Fruit fly (Drosophila melanogaster) whole organism: ENCODE data around the gene Crz.

ENCODE experiments used
- CG8478 ChIP-seq: fragments of >200 bp; optimal IDR thresholded peaks from 2 replicates; lab custom pipeline; 2018; ENCODE audit warnings: inconsistent platforms
- Dll ChIP-seq: fragments of >200 bp; optimal IDR thresholded peaks from 2 replicates; lab custom pipeline; 2017
- EcR ChIP-seq, 2 experiments: fragments of >200 bp; optimal IDR thresholded peaks; 2 replicates each; lab custom pipeline; 2017; ENCODE audit warnings: missing biosample characterization in 2 of 2, missing genetic modification characterization in 2 of 2, missing genetic modification reagents in 2 of 2
- pan ChIP-seq: fragments of >200 bp; optimal IDR thresholded peaks from 2 replicates; lab custom pipeline; 2017
- psq ChIP-seq: fragments of >200 bp; optimal IDR thresholded peaks from 2 replicates; lab custom pipeline; 2017
- usp ChIP-seq: fragments of >200 bp; optimal IDR thresholded peaks from 2 replicates; lab custom pipeline; 2017; ENCODE audit warnings: missing biosample characterization, missing genetic modification characterization, mixed read lengths

Crz gene

DNA sequence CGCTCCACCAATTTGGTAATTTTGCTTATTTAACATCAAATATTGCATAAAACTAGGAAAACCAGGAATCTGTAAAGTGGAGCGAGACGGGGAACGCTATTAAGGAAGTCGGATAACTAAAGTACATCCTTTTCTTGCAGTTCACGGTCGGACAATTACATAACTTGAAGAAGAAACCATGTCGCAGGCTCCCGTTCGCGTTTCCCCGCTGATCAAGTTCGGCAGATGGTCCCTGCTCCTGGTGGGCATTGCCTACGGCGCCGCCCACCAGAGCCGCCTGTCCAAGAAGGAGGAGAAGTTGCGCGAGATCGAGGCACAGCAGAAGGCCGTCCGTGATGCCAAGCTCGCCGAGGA lies 12.4 kb downstream of the Crz start:
- TF ChIP-seq psq (lab: Kevin White, UChicago): no peak
- no peak for TF ChIP-seq CG8478
- TF ChIP-seq EcR (GFP tag; optimal IDR thresholded peaks at IDR 0.05; lab: Kevin White, UChicago): no peak
- no peak for TF ChIP-seq usp (GFP tag; lab: Kevin White, UChicago)

- TF ChIP-seq Dll (lab: Kevin White, UChicago) (no peak), psq (lab: Kevin White, UChicago) (no peak)
These were observed 12.9 kb downstream of the Crz start, which contains the start of gene spn-B for dm6 chr3R:14327472-14328104. spn-B (plus strand) TSS chr3R:14328051.

DNA sequence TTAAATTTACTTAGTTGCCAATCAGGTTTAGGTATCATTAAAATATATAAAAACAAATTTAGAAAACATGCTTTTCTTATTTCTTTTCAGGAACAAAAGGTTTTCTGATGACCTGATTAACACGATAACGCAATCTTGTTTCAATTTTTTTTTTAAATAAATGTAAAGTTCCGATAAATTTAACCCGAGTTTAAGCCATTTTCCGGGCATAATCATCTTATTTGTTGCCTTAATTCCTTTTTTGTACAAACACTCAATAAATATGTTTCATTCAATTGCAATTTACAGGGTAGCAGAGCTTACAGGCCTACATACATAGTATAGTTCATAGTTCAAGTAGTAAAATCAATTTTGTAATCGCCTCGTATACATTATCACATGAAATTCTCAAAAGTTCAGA lies 14.9 kb downstream of the Crz start:
- TF ChIP-seq pan (lab: Kevin White, UChicago) (no peak), EcR (GFP tag; optimal IDR thresholded peaks at IDR 0.05; lab: Kevin White, UChicago) (no peak), usp (GFP tag; lab: Kevin White, UChicago) (no peak), psq (lab: Kevin White, UChicago) (no peak), Dll (lab: Kevin White, UChicago) (no peak), CG8478 (no peak)

dm6 chr3R:14330654-14331053 lies 16.0 kb downstream of the Crz start:
- TF ChIP-seq usp (GFP tag; lab: Kevin White, UChicago) (no peak), pan (lab: Kevin White, UChicago) (no peak), CG8478 (no peak), Dll (lab: Kevin White, UChicago) (no peak), psq (lab: Kevin White, UChicago) (no peak), EcR (GFP tag; optimal IDR thresholded peaks at IDR 0.05; lab: Kevin White, UChicago) (no peak)

dm6 chr3R:14331474-14331873 lies 16.8 kb downstream of the Crz start:
- TF ChIP-seq CG8478: no peak
- no peak for TF ChIP-seq usp (GFP tag; lab: Kevin White, UChicago)
- no peak for TF ChIP-seq Dll (lab: Kevin White, UChicago)
- no peak for TF ChIP-seq psq (lab: Kevin White, UChicago)
- TF ChIP-seq EcR (GFP tag; optimal IDR thresholded peaks at IDR 0.05; lab: Kevin White, UChicago): no peak
- no peak for TF ChIP-seq pan (lab: Kevin White, UChicago)

- no peak for TF ChIP-seq pan (lab: Kevin White, UChicago)
- TF ChIP-seq usp (GFP tag; lab: Kevin White, UChicago): no peak
- no peak for TF ChIP-seq CG8478
- no peak for TF ChIP-seq Dll (lab: Kevin White, UChicago)
- no peak for TF ChIP-seq EcR (GFP tag; optimal IDR thresholded peaks at IDR 0.05; lab: Kevin White, UChicago)
- no peak for TF ChIP-seq psq (lab: Kevin White, UChicago)
These were observed 18.1 kb downstream of the Crz start for dm6 chr3R:14332735-14333134.

dm6 chr3R:14335504-14335903 lies 20.9 kb downstream of the Crz start:
- TF ChIP-seq CG8478 (no peak), usp (GFP tag; lab: Kevin White, UChicago) (no peak), psq (lab: Kevin White, UChicago) (no peak), Dll (lab: Kevin White, UChicago) (no peak), pan (lab: Kevin White, UChicago) (no peak)

DNA sequence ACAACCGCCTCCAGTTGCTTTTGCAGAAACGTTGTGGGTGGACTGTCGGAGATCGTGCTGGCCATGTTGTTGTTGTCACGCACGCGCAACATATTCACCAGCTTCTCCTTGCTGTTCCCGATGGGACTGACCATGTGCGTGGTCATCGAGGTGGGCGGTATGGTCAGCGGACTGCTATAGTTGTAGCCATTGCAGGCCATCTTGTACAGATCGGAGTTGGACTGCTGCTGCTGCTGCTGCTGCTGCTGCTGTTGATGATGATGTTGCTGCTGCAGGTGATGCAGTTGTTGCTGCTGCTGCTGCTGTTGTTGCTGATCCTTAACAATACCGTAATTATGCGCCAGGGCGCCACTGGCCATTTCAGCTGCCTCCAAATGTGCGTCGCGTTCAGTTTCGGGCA lies 30.1 kb downstream of the Crz start:
- no peak for TF ChIP-seq Dll (lab: Kevin White, UChicago)
- no peak for TF ChIP-seq psq (lab: Kevin White, UChicago)

DNA sequence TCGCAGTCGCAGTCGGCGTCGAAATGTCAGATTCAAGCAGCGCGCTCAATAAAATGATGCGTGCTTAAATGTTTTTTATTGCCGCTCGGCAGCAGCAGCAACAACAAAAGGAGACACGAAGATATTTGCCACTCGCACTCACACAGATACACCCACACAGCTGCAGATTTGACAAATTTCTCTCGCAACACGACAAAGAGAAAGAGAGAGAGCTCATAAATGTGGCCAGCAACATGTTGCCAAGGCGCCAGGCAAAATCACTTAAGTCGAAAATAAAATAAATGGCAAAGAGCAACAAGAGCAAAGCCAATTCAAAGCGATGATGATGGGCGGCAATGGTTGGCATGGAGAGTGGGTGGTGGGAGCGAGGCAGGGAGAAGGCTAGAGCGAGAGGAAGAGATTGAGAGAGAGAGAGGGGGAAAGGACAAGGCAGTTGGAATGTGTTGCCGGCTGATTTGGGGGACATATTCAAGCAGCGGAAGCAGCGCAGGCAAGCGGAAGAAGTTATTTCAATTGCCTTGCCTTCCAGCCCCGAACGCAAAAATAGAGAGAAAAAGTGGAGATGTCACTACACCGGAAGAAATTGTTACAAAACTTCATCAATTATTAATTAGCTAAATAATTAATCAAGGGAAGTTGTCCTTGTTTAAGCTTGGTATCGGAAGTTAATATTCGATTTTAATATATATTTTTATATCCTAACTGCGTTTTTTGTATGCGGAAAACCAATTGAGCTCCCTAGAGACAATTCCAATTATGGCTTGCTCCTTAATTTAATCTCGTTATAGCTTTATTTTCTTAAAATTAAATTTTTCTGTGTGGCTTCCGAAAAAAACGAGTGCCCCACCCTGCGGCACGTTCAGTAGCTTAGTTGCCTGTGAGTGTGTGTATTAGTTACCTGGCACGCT lies 32.4 kb downstream of the Crz start:
- TF ChIP-seq usp (GFP tag; lab: Kevin White, UChicago) (no peak), Dll (lab: Kevin White, UChicago) (peak; percentile 26), CG8478 (no peak), pan (lab: Kevin White, UChicago) (no peak), psq (lab: Kevin White, UChicago) (no peak)

DNA sequence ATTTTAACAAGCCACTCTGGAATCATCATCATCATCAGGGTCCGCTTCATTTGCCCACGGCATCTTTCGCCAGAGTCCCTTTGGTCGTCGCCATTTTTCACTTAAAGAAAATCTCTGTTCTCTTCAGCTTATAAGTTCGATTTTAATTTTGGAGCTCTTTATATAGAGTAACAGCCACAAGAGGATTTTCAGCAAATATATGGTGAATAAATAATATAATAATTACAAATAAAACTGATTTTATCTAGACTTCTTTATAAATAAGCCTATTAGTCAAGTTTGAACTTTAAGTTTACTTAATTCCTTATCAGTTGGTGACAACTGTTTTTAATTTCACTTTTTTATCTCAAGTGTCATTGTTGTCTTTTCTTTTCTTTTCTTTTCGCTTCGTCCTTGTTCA lies 33.8 kb downstream of the Crz start:
- TF ChIP-seq CG8478 (no peak), usp (GFP tag; lab: Kevin White, UChicago) (no peak), pan (lab: Kevin White, UChicago) (no peak)

- TF ChIP-seq psq (lab: Kevin White, UChicago): no peak
- no peak for TF ChIP-seq pan (lab: Kevin White, UChicago)
- no peak for TF ChIP-seq EcR (GFP tag; optimal IDR thresholded peaks at IDR 0.05; lab: Kevin White, UChicago)
- TF ChIP-seq CG8478: no peak
- no peak for TF ChIP-seq usp (GFP tag; lab: Kevin White, UChicago)
These were observed 36.8 kb downstream of the Crz start for dm6 chr3R:14351418-14351817.

DNA sequence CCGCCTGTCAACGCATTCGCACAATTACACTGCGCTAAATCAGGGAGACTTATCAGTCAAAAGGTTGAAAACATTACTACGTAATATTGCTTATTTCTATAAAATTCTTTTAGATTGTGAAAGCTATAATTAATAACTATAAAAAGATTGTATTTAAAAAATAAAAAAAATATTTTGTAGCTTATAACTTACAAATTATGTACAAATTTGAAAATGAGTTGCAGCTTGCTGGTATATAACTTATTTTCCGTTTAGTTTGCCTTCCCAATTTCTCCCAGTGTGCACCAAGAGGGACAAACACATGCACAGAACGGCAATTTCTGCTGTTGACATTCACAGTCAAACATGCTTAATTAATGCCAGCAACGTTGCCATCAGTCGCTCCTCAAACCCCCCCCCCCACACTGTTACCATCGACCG lies 39.1 kb downstream of the Crz start:
- no peak for TF ChIP-seq Dll (lab: Kevin White, UChicago)
- TF ChIP-seq usp (GFP tag; lab: Kevin White, UChicago): no peak
- TF ChIP-seq pan (lab: Kevin White, UChicago): no peak
